Fruit fly (Drosophila melanogaster) whole organism, wandering third instar larva: ENCODE measurements around the gene CG32069.

Experiments used
- HLH106 ChIP-seq: fragments of 200-800 bp; optimal IDR thresholded peaks from 3 replicates; lab custom pipeline; 2019; ENCODE audit warnings: missing biosample characterization, mild to moderate bottlenecking, missing genetic modification characterization, moderate library complexity
- dsf ChIP-seq: sonication (Bioruptor generic); optimal IDR thresholded peaks from 2 replicates; lab custom pipeline; 2016; ENCODE audit warnings: missing biosample characterization, missing genetic modification characterization, borderline replicate concordance
- woc ChIP-seq: sonication (Bioruptor generic); optimal IDR thresholded peaks from 2 replicates; lab custom pipeline; 2016; ENCODE audit warnings: missing biosample characterization, mild to moderate bottlenecking, missing genetic modification characterization

The CG32069 gene

DNA sequence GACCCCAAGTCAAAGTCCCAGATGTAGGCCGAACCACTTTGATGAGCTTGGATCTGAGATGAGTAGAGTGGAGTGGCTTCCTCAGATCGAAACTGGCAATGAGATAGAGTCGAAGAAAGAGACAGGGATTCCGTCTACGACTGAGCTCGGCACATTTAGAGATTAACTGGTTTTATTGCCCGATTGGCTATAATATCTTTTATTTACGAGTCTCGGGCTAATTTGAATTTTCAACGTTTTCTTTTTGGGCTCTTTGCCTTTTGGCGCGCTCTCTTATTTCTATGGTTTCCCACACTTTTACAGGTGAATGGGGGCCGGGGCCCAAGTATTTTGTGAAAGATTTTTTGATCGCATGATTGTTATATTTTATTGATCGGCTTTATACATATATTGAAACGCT lies 47.2 kb downstream of the CG32069 start:
- TF ChIP-seq HLH106: no peak
- no peak for TF ChIP-seq woc (GFP tag; lab: Kevin White, UChicago)
- TF ChIP-seq dsf (GFP tag; lab: Kevin White, UChicago): no peak
